Worm (Caenorhabditis elegans): ENCODE data around the gene C17G10.13.

C17G10.13 gene

DNA sequence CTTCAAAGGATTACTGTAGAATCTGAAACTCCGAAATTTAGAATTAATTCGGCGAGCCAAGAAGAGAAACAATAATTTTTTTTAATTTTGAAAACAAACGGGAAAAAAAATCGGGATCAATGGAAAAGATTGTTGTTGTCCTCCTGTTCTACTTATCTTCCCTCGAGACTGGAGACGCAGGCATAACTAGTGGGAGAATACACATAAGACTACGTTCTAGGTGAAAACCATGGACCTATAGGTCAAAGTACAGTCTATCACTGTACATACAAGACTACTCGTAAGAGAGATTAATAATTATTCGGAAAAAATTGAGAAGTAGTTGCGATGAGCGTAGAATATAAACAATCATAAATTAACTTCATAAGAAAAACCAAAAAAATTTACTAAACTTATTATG lies 29.7 kb upstream of the C17G10.13 start, which contains the start of gene dhs-6:
dhs-6 (minus strand) TSS at position 22 of the 400 bp plus-strand sequence.
- TF ChIP-seq pha-4 (tag; optimal IDR thresholded peaks at IDR 0.05) (no peak), fkh-10 (GFP tag; optimal IDR thresholded peaks at IDR 0.05) (no peak), nfya-1 (tag; optimal IDR thresholded peaks at IDR 0.05; ENCODE audit: insufficient read depth) (peak; percentile 9), ceh-82 (tag; optimal IDR thresholded peaks at IDR 0.05) (no peak), elt-1 (tag; optimal IDR thresholded peaks at IDR 0.05) (no peak), zag-1 (tag; optimal IDR thresholded peaks at IDR 0.05) (no peak), nhr-43 (tag; optimal IDR thresholded peaks at IDR 0.05; ENCODE audit: poor library complexity, severe bottlenecking) (peak; percentile 15), egl-5 (tag; optimal IDR thresholded peaks at IDR 0.05) (no peak), lsy-12 (tag; optimal IDR thresholded peaks at IDR 0.05) (no peak), nhr-23 (tag; optimal IDR thresholded peaks at IDR 0.05) (peak; percentile 48), fkh-2 (tag; optimal IDR thresholded peaks at IDR 0.05) (no peak), elt-2 (tag; optimal IDR thresholded peaks at IDR 0.05) (peak; percentile 71), sea-2 (GFP tag; optimal IDR thresholded peaks at IDR 0.05) (no peak), ceh-28 (tag; optimal IDR thresholded peaks at IDR 0.05) (peak; percentile 8), nhr-11 (tag; optimal IDR thresholded peaks at IDR 0.05) (no peak), nhr-28 (tag; optimal IDR thresholded peaks at IDR 0.05) (no peak)

DNA sequence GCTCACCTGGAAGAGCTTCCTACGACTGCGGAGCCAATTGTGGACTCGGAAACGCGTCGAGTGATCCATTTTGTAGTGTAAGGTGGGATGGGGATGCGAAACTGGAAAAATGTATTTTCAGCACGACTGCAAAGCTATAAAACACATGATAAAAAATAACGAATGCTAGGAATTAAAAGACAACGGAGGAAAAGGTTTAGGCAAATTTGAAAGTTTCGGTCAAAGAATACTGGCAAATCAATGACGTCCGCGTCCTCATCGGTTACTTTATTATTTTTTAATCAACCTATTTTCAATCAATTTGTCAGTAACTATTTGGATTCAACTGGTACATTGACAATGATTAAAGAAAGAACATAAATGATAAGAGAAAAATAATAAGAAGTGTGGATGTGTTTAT lies 18.2 kb upstream of the C17G10.13 start, which contains the start of gene C17G10.7:
C17G10.7 (minus strand) TSS at position 101 of the 400 bp plus-strand sequence.
- TF ChIP-seq nhr-76 (tag; optimal IDR thresholded peaks at IDR 0.05), result no peak
- TF ChIP-seq mdl-1 (tag; optimal IDR thresholded peaks at IDR 0.05), result no peak
- no peak for TF ChIP-seq nfya-1 (tag; optimal IDR thresholded peaks at IDR 0.05; ENCODE audit: insufficient read depth)
- no peak for TF ChIP-seq nhr-11 (tag; optimal IDR thresholded peaks at IDR 0.05)

DNA sequence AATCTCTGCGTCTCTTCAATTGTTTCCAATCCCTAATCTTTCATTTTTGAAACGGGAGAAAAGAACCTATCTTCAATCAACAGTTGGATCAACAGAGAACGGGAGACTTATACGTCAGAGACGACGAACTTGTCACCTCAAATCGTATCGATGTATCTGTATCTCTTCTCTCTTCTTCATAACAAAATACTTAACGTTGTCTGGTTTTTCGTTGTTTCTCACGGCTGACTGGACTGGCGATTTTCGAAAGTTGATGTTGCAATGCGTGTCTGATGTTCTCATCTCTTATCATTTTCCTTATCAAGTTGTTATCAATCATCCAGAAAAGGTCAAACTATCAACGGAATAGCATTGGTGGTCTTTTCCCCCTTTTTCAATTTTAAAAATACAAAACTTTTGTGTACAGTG lies 16.0 kb upstream of the C17G10.13 start:
- TF ChIP-seq fkh-10 (GFP tag; optimal IDR thresholded peaks at IDR 0.05) (no peak), nhr-25 (tag; optimal IDR thresholded peaks at IDR 0.05) (peak; percentile 85), R02D3.7 (tag; optimal IDR thresholded peaks at IDR 0.05) (peak; percentile 40), ztf-4 (tag; optimal IDR thresholded peaks at IDR 0.05) (no peak), skn-1 (tag; optimal IDR thresholded peaks at IDR 0.05) (no peak), lsy-12 (tag; optimal IDR thresholded peaks at IDR 0.05) (peak; percentile 5), nhr-67 (tag; optimal IDR thresholded peaks at IDR 0.05) (no peak), unc-62 (GFP tag; optimal IDR thresholded peaks at IDR 0.05) (peak; percentile 93), mdl-1 (tag; optimal IDR thresholded peaks at IDR 0.05) (peak; percentile 23), tbx-2 (tag; optimal IDR thresholded peaks at IDR 0.05) (peak; percentile 39), nhr-43 (tag; optimal IDR thresholded peaks at IDR 0.05; ENCODE audit: poor library complexity, severe bottlenecking) (peak; percentile 90), elt-2 (tag; optimal IDR thresholded peaks at IDR 0.05) (peak; percentile 89), nhr-12 (tag; optimal IDR thresholded peaks at IDR 0.05) (no peak), nhr-23 (tag; optimal IDR thresholded peaks at IDR 0.05) (peak; percentile 94), elt-1 (tag; optimal IDR thresholded peaks at IDR 0.05) (peak; percentile 72), elt-3 (tag; optimal IDR thresholded peaks at IDR 0.05) (peak; percentile 93 to 96 (median 93)), nhr-76 (tag; optimal IDR thresholded peaks at IDR 0.05) (peak; percentile 48), nhr-77 (tag; optimal IDR thresholded peaks at IDR 0.05) (peak; percentile 22), ceh-28 (tag; optimal IDR thresholded peaks at IDR 0.05) (peak; percentile 80)

DNA sequence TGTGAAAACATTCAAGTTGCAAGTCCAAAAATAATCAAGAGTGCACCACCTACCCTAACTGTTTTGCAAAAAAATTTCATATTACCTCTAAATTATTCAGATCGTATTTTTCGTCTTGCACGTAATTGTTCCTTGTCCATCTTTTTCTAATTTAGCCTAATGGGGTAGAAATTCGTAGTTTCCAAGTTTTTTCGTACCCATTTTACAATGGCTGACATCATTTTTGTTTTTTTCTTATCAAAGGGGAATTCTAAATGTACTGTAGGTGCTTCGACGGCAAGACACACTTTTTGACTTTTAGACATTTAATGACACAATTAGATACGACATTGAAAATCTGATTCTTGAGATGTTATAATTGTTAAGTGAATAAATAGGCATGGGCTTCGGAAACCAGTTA lies 14.9 kb upstream of the C17G10.13 start:
- TF ChIP-seq nhr-25 (tag; optimal IDR thresholded peaks at IDR 0.05), result no peak
- TF ChIP-seq lin-39 (tag; optimal IDR thresholded peaks at IDR 0.05), result no peak
- no peak for TF ChIP-seq nhr-11 (tag; optimal IDR thresholded peaks at IDR 0.05)
- no peak for TF ChIP-seq pha-4 (tag; optimal IDR thresholded peaks at IDR 0.05)
- no peak for TF ChIP-seq elt-3 (tag; optimal IDR thresholded peaks at IDR 0.05)
- TF ChIP-seq nhr-77 (tag; optimal IDR thresholded peaks at IDR 0.05), result no peak

ce11 chrII:5603194-5603593 lies 13.6 kb upstream of the C17G10.13 start, which contains the start of gene C17G10.6:
C17G10.6 (minus strand) TSS chrII:5603294.
- TF ChIP-seq lin-39 (tag; optimal IDR thresholded peaks at IDR 0.05) (no peak), tbx-2 (tag; optimal IDR thresholded peaks at IDR 0.05) (no peak), nhr-25 (tag; optimal IDR thresholded peaks at IDR 0.05) (no peak), fos-1 (tag; optimal IDR thresholded peaks at IDR 0.05) (no peak), aly-2 (tag; optimal IDR thresholded peaks at IDR 0.05) (no peak), zag-1 (tag; optimal IDR thresholded peaks at IDR 0.05) (no peak), nhr-12 (tag; optimal IDR thresholded peaks at IDR 0.05) (no peak), mdl-1 (tag; optimal IDR thresholded peaks at IDR 0.05) (no peak), elt-2 (tag; optimal IDR thresholded peaks at IDR 0.05) (no peak), nhr-67 (tag; optimal IDR thresholded peaks at IDR 0.05) (no peak), ZK546.5 (tag; optimal IDR thresholded peaks at IDR 0.05) (no peak), nfya-1 (tag; optimal IDR thresholded peaks at IDR 0.05; ENCODE audit: insufficient read depth) (no peak), ceh-82 (tag; optimal IDR thresholded peaks at IDR 0.05) (no peak), ama-1 (optimal IDR thresholded peaks at IDR 0.05) (no peak), ceh-28 (tag; optimal IDR thresholded peaks at IDR 0.05) (no peak), fkh-2 (tag; optimal IDR thresholded peaks at IDR 0.05) (no peak), elt-1 (tag; optimal IDR thresholded peaks at IDR 0.05) (no peak)
